Worm (Caenorhabditis elegans): Measurements from ENCODE around the gene M01B2.8.

- TF ChIP-seq ama-1 (optimal IDR thresholded peaks at IDR 0.05) = no peak
- TF ChIP-seq pha-4 (tag; optimal IDR thresholded peaks at IDR 0.05) = no peak
- TF ChIP-seq sox-2 (GFP tag; IDR thresholded peaks at IDR 0.05) = no peak
- TF ChIP-seq C38D4.7 (GFP tag; optimal IDR thresholded peaks at IDR 0.05) = no peak
- TF ChIP-seq sox-4 (tag; optimal IDR thresholded peaks at IDR 0.05) = no peak
- TF ChIP-seq pag-3 (tag; optimal IDR thresholded peaks at IDR 0.05; ENCODE audit: borderline replicate concordance) = no peak
- no peak for TF ChIP-seq fkh-10 (GFP tag; optimal IDR thresholded peaks at IDR 0.05)
- TF ChIP-seq pqm-1 (tag; optimal IDR thresholded peaks at IDR 0.05) = no peak
- no peak for TF ChIP-seq unc-42 (tag; optimal IDR thresholded peaks at IDR 0.05)
- TF ChIP-seq elt-4 (tag; optimal IDR thresholded peaks at IDR 0.05) = no peak
- TF ChIP-seq ceh-18 (tag; optimal IDR thresholded peaks at IDR 0.05) = no peak
- TF ChIP-seq hlh-15 (tag; optimal IDR thresholded peaks at IDR 0.05) = no peak
- TF ChIP-seq ceh-24 (tag; optimal IDR thresholded peaks at IDR 0.05) = no peak
- TF ChIP-seq ceh-30 (tag; optimal IDR thresholded peaks at IDR 0.05) = no peak
Measured at ce11 chrV:15293865-15294264, 33.9 kb downstream of the M01B2.8 start, which contains the start of gene str-96.

Measured in whole organism, late embryonic.